Fruit fly (Drosophila melanogaster): ENCODE measurements around the gene CG17249.

The CG17249 gene

DNA sequence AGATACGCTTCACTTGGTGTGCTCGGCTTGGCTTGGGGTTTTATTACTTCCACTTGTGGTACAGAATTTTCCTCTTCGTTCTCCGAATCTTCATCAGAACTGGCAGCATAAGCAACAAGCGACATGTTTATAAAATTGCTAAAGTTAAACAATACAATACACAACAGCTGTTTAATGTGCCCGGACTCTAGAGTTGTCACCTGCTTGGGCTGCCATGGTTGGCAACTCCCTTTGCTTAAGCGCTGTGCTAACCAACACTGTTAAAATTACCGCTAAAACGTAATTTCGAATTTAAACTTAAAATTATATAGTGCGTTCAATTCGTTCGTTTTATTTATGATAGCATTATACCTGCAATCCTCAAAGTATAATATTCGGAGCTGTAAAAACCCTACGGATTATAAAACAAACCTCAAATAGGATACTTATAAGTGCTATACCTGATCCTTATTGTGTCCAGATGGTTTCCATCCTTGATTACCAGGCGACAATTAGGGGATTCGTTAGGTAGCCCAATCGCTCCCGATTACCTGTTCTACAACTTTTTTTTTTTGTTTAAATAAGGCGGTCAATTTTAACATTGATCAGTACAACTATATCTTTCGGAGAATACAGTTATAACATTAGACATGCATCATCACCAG lies at the start of gene CG17249, which contains the start of gene Bro:
Gene CG17249 (minus strand): TSS at position 189 of the 644 bp plus-strand sequence.
Gene Bro (plus strand): TSS at position 594 of the 644 bp plus-strand sequence.
- TF ChIP-seq psq (optimal IDR thresholded peaks at IDR 0.05) = no peak
- TF ChIP-seq Sin3A (optimal IDR thresholded peaks at IDR 0.05) = no peak
- no peak for TF ChIP-seq ttk (optimal IDR thresholded peaks at IDR 0.05)
- no peak for TF ChIP-seq h (optimal IDR thresholded peaks at IDR 0.05)
- TF ChIP-seq Myc (optimal IDR thresholded peaks at IDR 0.05) = no peak
- TF ChIP-seq insv (optimal IDR thresholded peaks at IDR 0.05) = no peak

DNA sequence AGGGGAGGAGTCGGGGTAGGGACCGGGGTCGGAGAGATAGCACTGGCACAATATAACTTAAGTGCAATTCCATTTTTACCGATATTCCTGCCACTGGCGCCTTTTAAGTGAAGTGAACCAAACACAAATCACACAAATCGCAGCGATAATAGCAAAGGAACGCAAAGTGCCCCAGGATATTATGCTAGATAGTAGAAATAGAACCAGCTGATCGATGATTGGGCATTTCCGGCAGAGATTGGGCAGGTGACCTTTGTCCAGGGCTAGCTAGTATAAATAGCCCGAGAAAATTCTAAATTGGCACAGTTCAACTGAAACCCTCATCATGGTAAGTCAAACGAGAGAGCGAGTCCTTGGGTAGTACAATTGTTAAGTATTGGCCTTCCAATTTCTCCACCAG lies 47.1 kb upstream of the CG17249 start, which contains the start of gene CG12011:
Gene CG12011 (plus strand): TSS at position 301 of the 400 bp plus-strand sequence.
- TF ChIP-seq h (optimal IDR thresholded peaks at IDR 0.05) (no peak), Sin3A (optimal IDR thresholded peaks at IDR 0.05) (no peak), psq (optimal IDR thresholded peaks at IDR 0.05) (no peak), insv (optimal IDR thresholded peaks at IDR 0.05) (no peak), ttk (optimal IDR thresholded peaks at IDR 0.05) (no peak), Myc (optimal IDR thresholded peaks at IDR 0.05) (no peak)

DNA sequence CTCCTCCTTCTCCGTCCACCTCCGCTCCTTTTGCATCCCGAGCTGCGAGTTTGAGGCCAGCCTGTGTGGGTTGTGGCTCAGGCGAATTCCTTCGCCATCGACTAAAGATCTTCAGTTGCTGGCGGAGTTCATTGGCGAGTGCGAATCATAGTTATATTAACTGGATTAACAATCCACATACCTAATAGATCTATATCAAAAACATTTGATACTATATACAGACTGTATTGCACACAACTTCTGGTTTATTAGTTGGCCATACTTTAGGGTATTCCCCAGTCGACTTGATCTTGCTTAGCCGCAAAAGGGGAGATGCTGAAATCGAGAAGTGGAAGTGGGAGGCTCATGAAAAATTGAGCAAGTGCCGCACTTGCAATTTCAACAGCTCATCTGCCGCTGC lies 45.6 kb upstream of the CG17249 start:
- TF ChIP-seq ttk (optimal IDR thresholded peaks at IDR 0.05) (no peak), Sin3A (optimal IDR thresholded peaks at IDR 0.05) (no peak), Myc (optimal IDR thresholded peaks at IDR 0.05) (no peak), insv (optimal IDR thresholded peaks at IDR 0.05) (no peak), h (optimal IDR thresholded peaks at IDR 0.05) (no peak), psq (optimal IDR thresholded peaks at IDR 0.05) (no peak)

DNA sequence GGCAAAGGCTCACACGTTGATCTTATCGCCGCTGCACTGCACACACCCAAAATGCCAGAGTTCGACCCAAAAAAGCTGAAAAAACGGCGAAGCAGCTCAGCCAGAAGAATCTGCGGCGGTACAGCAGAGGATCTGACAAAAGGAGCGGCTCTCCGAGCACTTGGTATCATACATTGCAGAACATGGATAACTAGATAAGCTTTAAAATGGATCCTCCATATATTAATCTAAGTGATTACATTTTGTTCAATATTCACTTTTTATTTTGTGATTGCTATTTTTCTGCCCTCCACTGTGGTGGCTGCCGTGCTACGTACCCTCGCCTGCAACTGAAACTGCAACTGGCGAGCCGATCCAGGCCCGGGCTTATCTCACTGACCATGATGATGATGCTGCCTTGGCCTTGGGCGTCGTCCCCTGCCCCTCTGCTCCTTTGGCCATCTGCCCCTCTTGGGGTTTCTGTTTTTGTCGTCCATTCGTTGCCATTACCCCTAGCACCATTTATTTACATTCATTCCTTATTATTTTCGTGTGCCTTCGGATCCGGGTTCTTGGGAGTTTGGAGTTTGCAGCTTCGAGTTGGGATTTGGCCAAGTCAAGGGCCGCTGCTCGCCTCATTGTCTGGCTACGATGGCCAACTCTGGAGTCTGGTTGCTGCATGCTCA lies 45.0 kb upstream of the CG17249 start:
- TF ChIP-seq insv (optimal IDR thresholded peaks at IDR 0.05) = no peak
- TF ChIP-seq psq (optimal IDR thresholded peaks at IDR 0.05) = no peak

DNA sequence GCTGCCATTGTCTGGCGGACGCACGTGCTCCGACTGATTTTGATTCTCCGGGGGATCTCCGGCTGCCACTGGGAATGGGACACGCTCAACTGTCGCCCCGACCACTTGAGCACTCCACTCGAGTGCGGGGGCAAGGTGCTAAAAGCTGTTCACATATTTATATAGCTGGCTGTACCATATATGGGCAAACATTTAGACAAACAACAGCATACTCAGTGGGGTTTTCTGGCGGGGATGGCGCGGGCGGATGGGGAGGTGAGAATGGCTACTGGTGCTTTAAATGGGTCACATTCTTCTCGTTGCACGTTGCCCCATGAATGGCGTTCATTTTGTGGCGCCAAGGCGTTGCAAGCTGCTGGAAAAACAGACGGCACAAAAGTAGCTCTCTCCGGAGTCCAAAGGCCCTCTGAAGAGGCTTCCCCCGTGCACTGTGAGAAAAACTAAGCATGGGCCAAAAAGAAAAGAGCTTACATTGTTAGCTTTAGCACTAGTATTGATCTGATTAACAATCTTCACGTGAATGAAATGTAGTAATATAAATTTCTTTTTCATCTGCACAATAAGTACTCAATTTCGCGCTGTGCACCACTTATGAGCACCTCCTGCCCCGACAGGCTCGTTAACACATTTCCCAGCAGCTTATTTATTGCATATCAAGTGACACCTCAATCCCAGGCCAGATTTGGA lies 43.6 kb upstream of the CG17249 start:
- TF ChIP-seq insv (optimal IDR thresholded peaks at IDR 0.05) (no peak), Sin3A (optimal IDR thresholded peaks at IDR 0.05) (no peak), h (optimal IDR thresholded peaks at IDR 0.05) (no peak), psq (optimal IDR thresholded peaks at IDR 0.05) (no peak), ttk (optimal IDR thresholded peaks at IDR 0.05) (no peak), Myc (optimal IDR thresholded peaks at IDR 0.05) (no peak)

DNA sequence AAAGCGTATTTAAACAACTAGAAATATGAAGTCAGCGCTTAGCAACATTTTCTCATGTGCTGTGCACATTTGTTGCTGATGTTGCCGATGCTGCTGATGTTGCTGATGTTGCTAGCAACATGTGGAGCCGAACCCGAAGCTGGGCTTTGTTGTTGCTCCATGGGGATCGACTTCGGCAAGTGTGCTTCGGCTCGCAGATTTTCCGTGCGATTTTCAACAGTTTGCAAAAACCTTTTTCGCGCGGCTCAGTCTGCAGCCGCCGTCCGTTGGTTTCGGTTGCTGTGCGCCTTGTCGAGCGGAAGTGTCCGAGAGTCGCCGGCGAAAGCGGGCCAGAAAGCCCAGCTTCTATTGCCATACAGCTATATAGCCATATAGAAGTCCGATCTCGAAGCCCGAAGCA lies 41.3 kb upstream of the CG17249 start:
- TF ChIP-seq h (optimal IDR thresholded peaks at IDR 0.05) = no peak
- no peak for TF ChIP-seq ttk (optimal IDR thresholded peaks at IDR 0.05)
- no peak for TF ChIP-seq insv (optimal IDR thresholded peaks at IDR 0.05)
- no peak for TF ChIP-seq Myc (optimal IDR thresholded peaks at IDR 0.05)
- TF ChIP-seq psq (optimal IDR thresholded peaks at IDR 0.05) = no peak
- no peak for TF ChIP-seq Sin3A (optimal IDR thresholded peaks at IDR 0.05)

DNA sequence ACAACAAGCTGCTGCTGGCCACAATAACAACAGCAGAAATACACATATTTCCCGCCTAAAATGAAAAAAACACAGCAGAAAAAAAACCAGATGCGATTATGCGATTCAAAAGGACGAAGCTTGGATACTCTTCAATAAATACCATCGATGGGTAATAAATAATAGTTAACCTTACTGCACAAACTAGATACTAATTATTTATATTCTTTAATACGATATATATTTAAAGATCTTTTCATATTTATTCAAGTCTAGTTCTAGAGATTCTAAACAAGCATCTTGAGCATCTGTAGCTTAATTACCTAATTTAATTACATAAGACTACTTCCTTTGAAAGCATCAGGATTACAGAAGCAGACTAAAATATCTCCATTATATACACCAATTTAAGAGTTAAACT lies 40.9 kb upstream of the CG17249 start:
- TF ChIP-seq h (optimal IDR thresholded peaks at IDR 0.05) (no peak), psq (optimal IDR thresholded peaks at IDR 0.05) (no peak), Sin3A (optimal IDR thresholded peaks at IDR 0.05) (no peak), ttk (optimal IDR thresholded peaks at IDR 0.05) (no peak)

DNA sequence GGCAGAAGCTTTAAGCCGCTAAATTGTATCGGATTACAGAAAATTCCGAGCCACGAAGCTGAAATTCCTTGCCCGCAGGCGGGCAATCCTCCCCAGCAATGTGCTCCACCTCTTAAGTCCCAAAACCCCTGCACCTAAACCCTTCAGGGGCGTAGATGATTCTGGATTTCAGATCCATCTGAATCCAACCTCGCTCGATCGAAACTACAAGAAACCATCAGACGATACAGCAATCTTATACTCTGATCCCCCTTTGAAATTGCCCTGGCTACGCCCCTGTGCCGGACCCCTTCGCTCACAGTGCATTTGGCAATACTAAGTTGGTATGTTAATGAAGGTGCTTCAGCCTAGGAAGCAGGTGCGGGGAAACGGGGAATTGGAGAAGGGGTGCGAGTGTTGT lies 35.8 kb upstream of the CG17249 start:
- no peak for TF ChIP-seq Sin3A (optimal IDR thresholded peaks at IDR 0.05)
- no peak for TF ChIP-seq ttk (optimal IDR thresholded peaks at IDR 0.05)
- TF ChIP-seq psq (optimal IDR thresholded peaks at IDR 0.05) = no peak
- no peak for TF ChIP-seq insv (optimal IDR thresholded peaks at IDR 0.05)
- TF ChIP-seq Myc (optimal IDR thresholded peaks at IDR 0.05) = no peak
- TF ChIP-seq h (optimal IDR thresholded peaks at IDR 0.05) = no peak

DNA sequence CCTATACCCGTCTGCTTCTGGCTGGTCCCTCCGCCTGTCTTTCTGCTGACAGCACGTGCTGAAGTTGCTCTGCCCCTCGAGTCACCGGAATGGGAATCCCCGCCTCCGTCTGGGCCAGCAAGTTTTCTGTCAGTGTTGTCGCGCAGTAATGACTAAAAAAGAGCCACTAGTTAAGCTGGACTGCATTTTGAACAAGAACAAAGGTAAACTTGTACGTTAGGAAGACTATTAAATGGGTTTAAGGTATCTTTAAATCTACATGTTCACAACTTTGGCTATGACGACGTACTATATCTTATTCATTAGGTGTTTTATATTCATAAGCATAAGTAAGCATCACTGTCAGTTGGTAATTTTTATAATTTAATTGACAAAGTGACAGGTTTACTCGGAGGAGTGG lies 32.1 kb upstream of the CG17249 start:
- TF ChIP-seq Sin3A (optimal IDR thresholded peaks at IDR 0.05) (no peak), insv (optimal IDR thresholded peaks at IDR 0.05) (no peak), Myc (optimal IDR thresholded peaks at IDR 0.05) (no peak), h (optimal IDR thresholded peaks at IDR 0.05) (no peak), psq (optimal IDR thresholded peaks at IDR 0.05) (no peak), ttk (optimal IDR thresholded peaks at IDR 0.05) (no peak)

DNA sequence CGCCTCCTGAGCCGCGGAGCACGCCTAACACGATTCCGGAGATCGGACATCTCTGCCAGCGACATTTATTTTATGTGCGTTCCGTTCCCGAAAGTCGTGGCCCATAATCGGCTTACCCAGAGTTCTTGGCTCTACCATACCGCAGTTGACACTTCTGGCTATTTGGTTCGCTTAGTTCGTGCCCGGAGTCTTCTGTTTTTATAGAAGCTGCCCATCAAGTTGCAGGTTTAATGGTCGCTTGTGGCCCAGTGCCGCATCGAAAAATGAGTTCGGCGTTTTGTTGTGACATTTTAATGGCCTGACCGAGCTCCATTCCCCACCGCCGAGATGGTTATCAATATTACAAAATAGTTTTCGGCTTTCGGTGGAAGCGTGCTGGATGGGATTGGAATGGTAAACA lies 29.0 kb upstream of the CG17249 start:
- TF ChIP-seq Myc (optimal IDR thresholded peaks at IDR 0.05) (no peak), Sin3A (optimal IDR thresholded peaks at IDR 0.05) (no peak), ttk (optimal IDR thresholded peaks at IDR 0.05) (no peak), psq (optimal IDR thresholded peaks at IDR 0.05) (no peak), insv (optimal IDR thresholded peaks at IDR 0.05) (no peak), h (optimal IDR thresholded peaks at IDR 0.05) (no peak)

DNA sequence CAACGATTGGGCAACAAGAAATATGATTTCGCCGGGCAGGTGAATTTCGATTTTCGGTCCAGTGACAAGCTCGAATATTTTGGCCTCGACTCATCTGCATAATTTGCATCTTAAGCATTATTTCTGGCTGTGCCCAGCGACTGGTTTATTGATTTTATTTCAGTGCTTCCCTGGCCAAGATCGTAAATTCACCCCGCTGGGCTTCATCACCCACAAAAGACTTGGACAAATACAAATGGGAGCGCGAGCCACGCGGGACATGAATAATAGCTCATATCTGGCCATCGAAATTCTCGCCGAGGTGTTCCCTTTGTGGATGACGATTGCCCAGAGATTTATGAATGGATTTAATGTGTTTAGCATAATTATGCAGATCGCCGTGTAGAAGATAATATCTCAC lies 28.0 kb upstream of the CG17249 start:
- no peak for TF ChIP-seq psq (optimal IDR thresholded peaks at IDR 0.05)

DNA sequence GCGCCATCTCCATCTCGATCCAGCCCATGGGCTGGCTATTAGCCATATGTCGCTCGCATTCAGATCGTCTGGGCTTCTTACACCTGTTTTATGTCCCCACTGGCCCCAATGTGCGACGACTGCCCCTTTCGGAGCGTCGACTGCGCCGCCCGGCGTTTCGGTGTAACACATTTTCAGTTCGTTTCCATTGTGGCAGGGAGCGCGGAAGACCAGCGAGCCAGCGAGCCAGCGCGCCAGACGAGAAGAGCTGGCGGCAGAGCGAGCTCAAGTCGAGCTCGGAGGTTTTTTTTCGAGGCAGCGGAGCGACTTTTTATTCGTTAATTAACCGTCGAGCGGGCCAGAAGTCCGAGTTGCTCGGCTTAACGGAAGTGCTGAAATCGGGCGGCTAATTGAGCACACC lies 27.1 kb upstream of the CG17249 start, which contains the start of gene CG7991:
Gene CG7991 (plus strand): TSS at position 329 of the 400 bp plus-strand sequence.
- TF ChIP-seq Myc (optimal IDR thresholded peaks at IDR 0.05) (no peak), psq (optimal IDR thresholded peaks at IDR 0.05) (no peak), Sin3A (optimal IDR thresholded peaks at IDR 0.05) (no peak), ttk (optimal IDR thresholded peaks at IDR 0.05) (no peak), insv (optimal IDR thresholded peaks at IDR 0.05) (no peak), h (optimal IDR thresholded peaks at IDR 0.05) (no peak)
